Worm (Caenorhabditis elegans) whole organism, L4/young adult: ENCODE results near the gene hip-1.

Experiments
- W03F9.2 ChIP-seq: fragments of 150-350 bp; optimal IDR thresholded peaks from 2 replicates; lab custom pipeline; 2014; ENCODE audit warnings: missing biosample characterization, missing genetic modification characterization
- dao-5 ChIP-seq: sonication (generic microtip); optimal IDR thresholded peaks from 2 replicates; lab custom pipeline; 2016; ENCODE audit warnings: missing genotype, missing genetic modification characterization, moderate library complexity, missing compliant biosample characterization
- him-1 ChIP-seq: sonication (generic microtip); optimal IDR thresholded peaks from 2 replicates; lab custom pipeline; 2016; ENCODE audit warnings: missing genotype, missing genetic modification reagents, missing genetic modification characterization, missing compliant biosample characterization

DNA sequence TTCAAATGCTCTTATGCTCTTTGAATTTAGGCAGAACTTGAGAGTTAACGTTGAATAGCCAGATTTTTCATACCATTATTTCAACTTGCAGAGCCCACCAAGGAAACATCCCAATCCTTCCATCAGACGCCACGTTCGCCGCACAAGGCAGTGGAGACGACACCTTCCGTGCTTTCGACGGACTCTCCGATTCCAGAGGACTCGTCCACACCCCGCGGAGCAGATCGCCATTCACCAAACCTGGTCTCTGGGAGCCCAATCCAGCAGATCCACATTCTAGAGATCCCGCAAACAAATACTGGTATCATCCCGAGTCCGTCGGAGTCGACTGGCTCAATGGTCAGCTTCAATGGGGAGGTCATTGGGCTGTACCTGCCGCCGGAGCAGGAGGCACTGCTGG, 42.2 kb downstream of the hip-1 start:
- TF ChIP-seq dao-5 (tag; lab: Kevin White, UChicago) (no peak), him-1 (tag; lab: Kevin White, UChicago) (no peak), W03F9.2 (no peak)
